Worm (Caenorhabditis elegans) whole organism, L1 larva: Measurements from ENCODE around the gene F37C12.18.

ENCODE experiments used
- C04F5.9 ChIP-seq: sonication (generic microtip); optimal IDR thresholded peaks from 2 replicates; lab custom pipeline; 2016; ENCODE audit warnings: missing genetic modification characterization, missing compliant biosample characterization
- C16A3.4 ChIP-seq: fragments of 150-350 bp; optimal IDR thresholded peaks from 2 replicates; lab custom pipeline; 2014; ENCODE audit warnings: missing biosample characterization, missing genetic modification characterization
- C34B4.2 ChIP-seq: sonication (generic microtip); optimal IDR thresholded peaks from 2 replicates; lab custom pipeline; 2017; ENCODE audit warnings: mild to moderate bottlenecking, missing genetic modification characterization, missing compliant biosample characterization
- F16B12.6 ChIP-seq: fragments of 150-350 bp; optimal IDR thresholded peaks from 2 replicates; lab custom pipeline; 2014; ENCODE audit warnings: missing biosample characterization, missing genetic modification characterization
- Y116A8C.19 ChIP-seq: sonication (generic microtip); optimal IDR thresholded peaks from 2 replicates; lab custom pipeline; 2016; ENCODE audit warnings: missing compliant biosample characterization, missing genetic modification characterization, borderline replicate concordance
- alr-1 ChIP-seq: fragments of 200-800 bp; sonication (Bioruptor generic); optimal IDR thresholded peaks from 2 replicates; lab custom pipeline; 2018; ENCODE audit warnings: borderline replicate concordance, mild to moderate bottlenecking, missing genetic modification characterization, missing compliant biosample characterization
- ceh-63 ChIP-seq: fragments of 200-800 bp; sonication (Bioruptor generic); optimal IDR thresholded peaks from 2 replicates; lab custom pipeline; 2018; ENCODE audit warnings: mild to moderate bottlenecking, missing genetic modification characterization, missing compliant biosample characterization
- ceh-90 ChIP-seq: sonication (generic microtip); optimal IDR thresholded peaks from 2 replicates; lab custom pipeline; 2016; ENCODE audit warnings: missing genetic modification characterization, missing compliant biosample characterization
- efl-3 ChIP-seq: fragments of 200-800 bp; sonication (Bioruptor generic); optimal IDR thresholded peaks from 2 replicates; lab custom pipeline; 2018; ENCODE audit warnings: mild to moderate bottlenecking, missing genetic modification characterization, missing compliant biosample characterization
- egl-13 ChIP-seq: sonication (generic microtip); optimal IDR thresholded peaks from 2 replicates; lab custom pipeline; 2016; ENCODE audit warnings: missing genotype, missing genetic modification reagents, missing genetic modification characterization, missing compliant biosample characterization
- ets-5 ChIP-seq: fragments of 200-800 bp; sonication (Bioruptor generic); IDR thresholded peaks from 2 replicates; pipeline ENCODE4 v1.3.6; 2022; ENCODE audit warnings: missing genetic modification characterization, missing compliant biosample characterization
- fkh-10 ChIP-seq: sonication (generic microtip); optimal IDR thresholded peaks from 2 replicates; lab custom pipeline; 2017; ENCODE audit warnings: missing biosample characterization, missing genetic modification reagents, missing genetic modification characterization
- fkh-8 ChIP-seq: sonication (generic microtip); optimal IDR thresholded peaks from 2 replicates; lab custom pipeline; 2016; ENCODE audit warnings: mild to moderate bottlenecking, missing genetic modification characterization, missing compliant biosample characterization
- grh-1 ChIP-seq: fragments of 200-800 bp; sonication (Bioruptor generic); IDR thresholded peaks from 2 replicates; pipeline ENCODE4 v1.3.6; 2022; ENCODE audit warnings: missing genetic modification reagents, missing genetic modification characterization, missing compliant biosample characterization
- hlh-17 ChIP-seq: fragments of 200-800 bp; sonication (Bioruptor generic); optimal IDR thresholded peaks from 2 replicates; lab custom pipeline; 2018; ENCODE audit warnings: missing genetic modification characterization, mild to moderate bottlenecking, missing compliant biosample characterization, moderate library complexity, borderline replicate concordance
- hlh-4 ChIP-seq: sonication (generic microtip); optimal IDR thresholded peaks from 2 replicates; lab custom pipeline; 2016; ENCODE audit warnings: mild to moderate bottlenecking, missing genetic modification characterization, missing compliant biosample characterization
- hpl-2 ChIP-seq: fragments of 150-350 bp; optimal IDR thresholded peaks from 2 replicates; lab custom pipeline; 2014; ENCODE audit warnings: missing biosample characterization, missing genetic modification reagents, missing genetic modification characterization
- isw-1 ChIP-seq: fragments of 200-800 bp; sonication (Bioruptor generic); IDR thresholded peaks from 2 replicates; pipeline ENCODE4 v1.3.6; 2022; ENCODE audit warnings: missing genetic modification characterization, missing compliant biosample characterization
- jun-1 ChIP-seq: fragments of 150-350 bp; optimal IDR thresholded peaks from 2 replicates; lab custom pipeline; 2014; ENCODE audit warnings: missing biosample characterization, missing genetic modification reagents, missing genetic modification characterization
- lin-14 ChIP-seq: fragments of 200-800 bp; sonication (Bioruptor generic); optimal IDR thresholded peaks from 2 replicates; lab custom pipeline; 2018; ENCODE audit warnings: mild to moderate bottlenecking, missing genetic modification characterization, moderate library complexity, missing compliant biosample characterization
- lin-15B ChIP-seq: fragments of 150-350 bp; sonication (generic microtip); optimal IDR thresholded peaks from 3 replicates; lab custom pipeline; 2014; ENCODE audit warnings: missing biosample characterization, missing genetic modification characterization
- lin-35 ChIP-seq, 2 experiments: fragments of 150-350 bp; optimal IDR thresholded peaks; 2 replicates each; lab custom pipeline; 2014; ENCODE audit warnings: missing biosample characterization in 2 of 2, missing genetic modification characterization in 2 of 2, missing genetic modification reagents in 2 of 2
- lir-3 ChIP-seq: sonication (generic microtip); optimal IDR thresholded peaks from 2 replicates; lab custom pipeline; 2016; ENCODE audit warnings: mild to moderate bottlenecking, missing genetic modification characterization, moderate library complexity, missing compliant biosample characterization; ENCODE audit not compliant: poor library complexity
- lsy-2 ChIP-seq, 2 experiments: fragments of 150-350 bp; optimal IDR thresholded peaks; 2 replicates each; lab custom pipeline; 2014; ENCODE audit warnings: missing biosample characterization in 2 of 2, missing genetic modification characterization in 2 of 2
- mab-9 ChIP-seq: fragments of 200-800 bp; sonication (Bioruptor generic); IDR thresholded peaks from 2 replicates; pipeline ENCODE4 v1.3.6; 2022; ENCODE audit warnings: missing genetic modification reagents, missing genetic modification characterization, missing compliant biosample characterization
- mdl-1 ChIP-seq, 2 experiments: fragments of 150-350 bp; optimal IDR thresholded peaks; 2 replicates each; lab custom pipeline; 2014 to 2017; ENCODE audit warnings: missing biosample characterization in 2 of 2, missing genetic modification characterization in 2 of 2, inconsistent platforms in 1 of 2
- mep-1 ChIP-seq: fragments of 150-350 bp; optimal IDR thresholded peaks from 2 replicates; lab custom pipeline; 2014; ENCODE audit warnings: missing biosample characterization, missing genetic modification characterization
- nhr-11 ChIP-seq: fragments of 150-350 bp; optimal IDR thresholded peaks from 2 replicates; lab custom pipeline; 2014; ENCODE audit warnings: missing biosample characterization, missing genetic modification characterization
- nhr-12 ChIP-seq: sonication (generic microtip); optimal IDR thresholded peaks from 2 replicates; lab custom pipeline; 2017; ENCODE audit warnings: missing biosample characterization, missing genetic modification characterization
- nhr-20 ChIP-seq: sonication (generic microtip); optimal IDR thresholded peaks from 2 replicates; lab custom pipeline; 2016; ENCODE audit warnings: mild to moderate bottlenecking, missing genetic modification characterization, missing compliant biosample characterization
- nhr-28 ChIP-seq: fragments of 150-350 bp; optimal IDR thresholded peaks from 2 replicates; lab custom pipeline; 2014; ENCODE audit warnings: missing biosample characterization, missing genetic modification characterization
- nhr-71 ChIP-seq: sonication (generic microtip); optimal IDR thresholded peaks from 2 replicates; lab custom pipeline; 2016; ENCODE audit warnings: mild to moderate bottlenecking, missing genetic modification characterization, moderate library complexity, missing compliant biosample characterization
- nhr-76 ChIP-seq: sonication (generic microtip); optimal IDR thresholded peaks from 2 replicates; lab custom pipeline; 2017; ENCODE audit warnings: missing biosample characterization, missing genetic modification characterization
- nhr-77 ChIP-seq: fragments of 150-350 bp; optimal IDR thresholded peaks from 2 replicates; lab custom pipeline; 2014; ENCODE audit warnings: missing biosample characterization, missing genetic modification characterization
- nhr-84 ChIP-seq: sonication (generic microtip); optimal IDR thresholded peaks from 2 replicates; lab custom pipeline; 2017; ENCODE audit warnings: missing biosample characterization, missing genetic modification characterization
- nhr-90 ChIP-seq: sonication (generic microtip); optimal IDR thresholded peaks from 2 replicates; lab custom pipeline; 2016; ENCODE audit warnings: mild to moderate bottlenecking, missing genetic modification characterization, missing compliant biosample characterization; ENCODE audit not compliant: poor library complexity
- pag-3 ChIP-seq: sonication (generic microtip); optimal IDR thresholded peaks from 2 replicates; lab custom pipeline; 2017; ENCODE audit warnings: missing genetic modification characterization, mild to moderate bottlenecking, missing compliant biosample characterization, antibody characterized with exemption, borderline replicate concordance; ENCODE audit not compliant: insufficient read depth
- pax-3 ChIP-seq: fragments of 200-800 bp; sonication (Bioruptor generic); optimal IDR thresholded peaks from 2 replicates; lab custom pipeline; 2018; ENCODE audit warnings: mild to moderate bottlenecking, missing genetic modification characterization, moderate library complexity, missing compliant biosample characterization
- pqm-1 ChIP-seq: sonication (generic microtip); optimal IDR thresholded peaks from 3 replicates; lab custom pipeline; 2017; ENCODE audit warnings: missing biosample characterization, missing genetic modification characterization
- skn-1 ChIP-seq: fragments of 150-350 bp; optimal IDR thresholded peaks from 2 replicates; lab custom pipeline; 2014; ENCODE audit warnings: missing biosample characterization, missing genetic modification characterization
- snpc-4 ChIP-seq: fragments of 150-350 bp; optimal IDR thresholded peaks from 2 replicates; lab custom pipeline; 2014; ENCODE audit warnings: missing biosample characterization, missing genetic modification characterization
- snu-23 ChIP-seq: sonication (generic microtip); optimal IDR thresholded peaks from 2 replicates; lab custom pipeline; 2016; ENCODE audit warnings: missing genetic modification characterization, missing compliant biosample characterization
- sox-4 ChIP-seq: sonication (generic microtip); optimal IDR thresholded peaks from 2 replicates; lab custom pipeline; 2016; ENCODE audit warnings: missing genetic modification characterization, missing compliant biosample characterization
- sptf-1 ChIP-seq: fragments of 150-350 bp; optimal IDR thresholded peaks from 2 replicates; lab custom pipeline; 2014; ENCODE audit warnings: missing biosample characterization, missing genetic modification characterization
- swsn-7 ChIP-seq: sonication (generic microtip); optimal IDR thresholded peaks from 2 replicates; lab custom pipeline; 2016; ENCODE audit warnings: missing genetic modification characterization, missing compliant biosample characterization
- tbx-2 ChIP-seq: sonication (generic microtip); optimal IDR thresholded peaks from 2 replicates; lab custom pipeline; 2016; ENCODE audit warnings: missing genetic modification characterization, missing compliant biosample characterization
- unc-130 ChIP-seq: fragments of 150-350 bp; optimal IDR thresholded peaks from 2 replicates; lab custom pipeline; 2017; ENCODE audit warnings: missing biosample characterization, missing genetic modification characterization, inconsistent platforms
- unc-62 ChIP-seq: fragments of 150-350 bp; optimal IDR thresholded peaks from 2 replicates; lab custom pipeline; 2014; ENCODE audit warnings: missing biosample characterization, missing genetic modification reagents, missing genetic modification characterization
- vab-15 ChIP-seq: sonication (generic microtip); optimal IDR thresholded peaks from 2 replicates; lab custom pipeline; 2017; ENCODE audit warnings: missing genotype, mild to moderate bottlenecking, missing genetic modification characterization, missing compliant biosample characterization
- xbp-1 ChIP-seq: sonication (generic microtip); optimal IDR thresholded peaks from 2 replicates; lab custom pipeline; 2016; ENCODE audit warnings: missing genetic modification characterization, missing compliant biosample characterization
- zag-1 ChIP-seq: fragments of 150-350 bp; optimal IDR thresholded peaks from 2 replicates; lab custom pipeline; 2014; ENCODE audit warnings: missing biosample characterization, missing genetic modification characterization
- zip-4 ChIP-seq: fragments of 200-800 bp; sonication (Bioruptor generic); optimal IDR thresholded peaks from 2 replicates; lab custom pipeline; 2018; ENCODE audit warnings: mild to moderate bottlenecking, missing genetic modification characterization, moderate library complexity, missing compliant biosample characterization
- ztf-11 ChIP-seq, 2 experiments: sonication (generic microtip); optimal IDR thresholded peaks; 2 replicates each; lab custom pipeline; 2016 to 2017; ENCODE audit warnings: missing genetic modification characterization in 2 of 2, missing biosample characterization in 1 of 2, missing compliant biosample characterization in 1 of 2

F37C12.18 gene

ce11 chrIII:7184022-7184421 lies 11.2 kb downstream of the F37C12.18 start, which contains the start of gene yju-2 (continued):
- peak; percentile 69 for TF ChIP-seq nhr-71
- TF ChIP-seq lsy-2 (tag; optimal IDR thresholded peaks at IDR 0.05; lab: Kevin White, UChicago), result peak; percentile 64 to 90
- no peak for TF ChIP-seq nhr-84
- peak; percentile 53 to 86 for TF ChIP-seq lin-35 (GFP tag; optimal IDR thresholded peaks at IDR 0.05; lab: Kevin White, UChicago)
- peak; percentile 47 for TF ChIP-seq mep-1 (tag; lab: Kevin White, UChicago)
- no peak for TF ChIP-seq nhr-12
- no peak for TF ChIP-seq unc-62 (GFP tag; lab: Kevin White, UChicago)
- TF ChIP-seq lin-14, result peak; percentile 59
- peak; percentile 45 for TF ChIP-seq F16B12.6
- peak; percentile 59 for TF ChIP-seq skn-1
- TF ChIP-seq sptf-1 (tag; lab: Kevin White, UChicago), result no peak
- peak; percentile 21 for TF ChIP-seq nhr-77
- TF ChIP-seq C34B4.2 (tag; lab: Kevin White, UChicago), result no peak
- TF ChIP-seq efl-3 (GFP tag; lab: Kevin White, UChicago), result no peak
- peak; percentile 54 for TF ChIP-seq xbp-1 (tag; lab: Kevin White, UChicago)
- peak; percentile 33 for TF ChIP-seq hpl-2 (GFP tag; lab: Kevin White, UChicago)
- TF ChIP-seq sox-4 (tag; lab: Kevin White, UChicago), result no peak
- no peak for TF ChIP-seq alr-1
- TF ChIP-seq snu-23, result peak; percentile 72
- no peak for TF ChIP-seq egl-13 (tag; lab: Kevin White, UChicago)
- peak; percentile 33 for TF ChIP-seq fkh-8 (tag; lab: Kevin White, UChicago)
- TF ChIP-seq grh-1 (GFP tag; lab: Robert Waterston, UW), result no peak
- TF ChIP-seq ets-5 (GFP tag; lab: Robert Waterston, UW), result no peak
- peak; percentile 1 for TF ChIP-seq vab-15 (tag; lab: Kevin White, UChicago)
- TF ChIP-seq nhr-11 (tag; lab: Kevin White, UChicago), result no peak
- no peak for TF ChIP-seq hlh-17 (GFP tag; lab: Kevin White, UChicago)
- peak; percentile 56 for TF ChIP-seq lir-3 (tag; lab: Kevin White, UChicago)
- peak; percentile 49 for TF ChIP-seq isw-1 (GFP tag; lab: Robert Waterston, UW)
- peak; percentile 13 for TF ChIP-seq tbx-2 (tag; lab: Kevin White, UChicago)
- TF ChIP-seq jun-1 (tag; lab: Kevin White, UChicago), result no peak
- TF ChIP-seq ceh-63 (GFP tag; lab: Kevin White, UChicago), result no peak
- TF ChIP-seq nhr-20 (tag; lab: Kevin White, UChicago), result peak; percentile 40
- TF ChIP-seq unc-130 (tag; lab: Kevin White, UChicago), result no peak
- TF ChIP-seq pqm-1 (tag; lab: Kevin White, UChicago), result no peak
- TF ChIP-seq ztf-11 (tag; optimal IDR thresholded peaks at IDR 0.05; lab: Kevin White, UChicago), result no peak
- no peak for TF ChIP-seq C04F5.9 (tag; lab: Kevin White, UChicago)
- no peak for TF ChIP-seq Y116A8C.19
- peak; percentile 27 for TF ChIP-seq swsn-7 (tag; lab: Kevin White, UChicago)
- no peak for TF ChIP-seq pax-3 (tag; lab: Kevin White, UChicago)
- peak; percentile 82 for TF ChIP-seq lin-15B (tag; lab: Kevin White, UChicago)
- no peak for TF ChIP-seq hlh-4
- TF ChIP-seq C16A3.4 (tag; lab: Kevin White, UChicago), result peak; percentile 78
- no peak for TF ChIP-seq fkh-10
- no peak for TF ChIP-seq nhr-76
- TF ChIP-seq nhr-90, result peak; percentile 41
- no peak for TF ChIP-seq nhr-28
- TF ChIP-seq mab-9 (GFP tag; lab: Robert Waterston, UW), result no peak
- no peak for TF ChIP-seq zag-1
- TF ChIP-seq mdl-1 (tag; optimal IDR thresholded peaks at IDR 0.05; lab: Kevin White, UChicago), result no peak
- no peak for TF ChIP-seq snpc-4 (tag; lab: Kevin White, UChicago)
- no peak for TF ChIP-seq pag-3
- TF ChIP-seq zip-4 (GFP tag; lab: Kevin White, UChicago), result no peak
- no peak for TF ChIP-seq ceh-90 (tag; lab: Kevin White, UChicago)
